Fruit fly (Drosophila melanogaster) whole organism, embryonic: Measurements from ENCODE around the gene CG31178.

Experiments
- ATbp ChIP-seq: fragments of 200-800 bp; sonication (Bioruptor generic); optimal IDR thresholded peaks from 2 replicates; lab custom pipeline; 2017; ENCODE audit warnings: missing biosample characterization, mild to moderate bottlenecking, missing genetic modification characterization, missing genetic modification reagents
- BtbVII ChIP-seq: fragments of 200-800 bp; sonication (Bioruptor generic); optimal IDR thresholded peaks from 3 replicates; lab custom pipeline; 2017; ENCODE audit warnings: missing biosample characterization, mild to moderate bottlenecking, missing genetic modification characterization
- CG10565 ChIP-seq: fragments of 200-800 bp; sonication (Bioruptor generic); optimal IDR thresholded peaks from 3 replicates; lab custom pipeline; 2016; ENCODE audit warnings: missing biosample characterization, mild to moderate bottlenecking, missing genetic modification characterization
- CG10654 ChIP-seq: fragments of 200-800 bp; sonication (Bioruptor generic); optimal IDR thresholded peaks from 2 replicates; lab custom pipeline; 2016; ENCODE audit warnings: missing biosample characterization, missing genetic modification characterization
- CG1233 ChIP-seq: fragments of 200-800 bp; sonication (Bioruptor generic); optimal IDR thresholded peaks from 4 replicates; lab custom pipeline; 2018; ENCODE audit warnings: missing biosample characterization, mild to moderate bottlenecking, missing genetic modification characterization
- CG12391 ChIP-seq: fragments of 200-800 bp; sonication (Bioruptor generic); optimal IDR thresholded peaks from 3 replicates; lab custom pipeline; 2018; ENCODE audit warnings: missing biosample characterization, mild to moderate bottlenecking, missing genetic modification characterization, moderate library complexity
- CG15011 ChIP-seq: fragments of 200-800 bp; sonication (Bioruptor generic); optimal IDR thresholded peaks from 3 replicates; lab custom pipeline; 2018; ENCODE audit warnings: missing biosample characterization, mild to moderate bottlenecking, missing genetic modification characterization
- CG1603 ChIP-seq: fragments of 200-800 bp; sonication (Bioruptor generic); optimal IDR thresholded peaks from 2 replicates; lab custom pipeline; 2019; ENCODE audit warnings: missing biosample characterization, mild to moderate bottlenecking, missing genetic modification characterization, moderate library complexity
- CG17186 ChIP-seq: fragments of 200-800 bp; sonication (Bioruptor generic); optimal IDR thresholded peaks from 3 replicates; lab custom pipeline; 2017; ENCODE audit warnings: missing biosample characterization, missing genetic modification reagents, missing genetic modification characterization
- CG1792 ChIP-seq: fragments of 200-800 bp; sonication (Bioruptor generic); optimal IDR thresholded peaks from 2 replicates; lab custom pipeline; 2016; ENCODE audit warnings: missing biosample characterization, missing genetic modification characterization
- CG18011 ChIP-seq: fragments of 200-800 bp; sonication (Bioruptor generic); optimal IDR thresholded peaks from 2 replicates; lab custom pipeline; 2017; ENCODE audit warnings: missing biosample characterization, missing genetic modification characterization, mild to moderate bottlenecking, moderate library complexity, missing genotype
- CG18764 ChIP-seq: fragments of 200-800 bp; sonication (Bioruptor generic); optimal IDR thresholded peaks from 3 replicates; lab custom pipeline; 2016; ENCODE audit warnings: missing biosample characterization, missing genetic modification characterization
- CG2202 ChIP-seq: fragments of 200-800 bp; sonication (Bioruptor generic); optimal IDR thresholded peaks from 2 replicates; lab custom pipeline; 2018; ENCODE audit warnings: missing biosample characterization, mild to moderate bottlenecking, missing genetic modification characterization
- CG2678 ChIP-seq: fragments of 200-800 bp; sonication (Bioruptor generic); optimal IDR thresholded peaks from 3 replicates; lab custom pipeline; 2019; ENCODE audit warnings: missing biosample characterization, mild to moderate bottlenecking, missing genetic modification characterization, moderate library complexity
- CG2889 ChIP-seq: fragments of 200-800 bp; sonication (Bioruptor generic); IDR thresholded peaks from 3 replicates; pipeline ENCODE4 v1.3.6; 2022; ENCODE audit warnings: missing biosample characterization, missing genetic modification characterization
- CG4360 ChIP-seq: fragments of 200-800 bp; sonication (Bioruptor generic); IDR thresholded peaks from 2 replicates; pipeline ENCODE4 v1.3.6; 2022; ENCODE audit warnings: missing biosample characterization, missing genetic modification characterization
- CG4617 ChIP-seq: fragments of 200-800 bp; sonication (Bioruptor generic); optimal IDR thresholded peaks from 3 replicates; lab custom pipeline; 2016; ENCODE audit warnings: missing biosample characterization, missing genetic modification characterization, borderline replicate concordance
- CHES-1-like ChIP-seq: fragments of 200-800 bp; sonication (Bioruptor generic); optimal IDR thresholded peaks from 2 replicates; lab custom pipeline; 2016; ENCODE audit warnings: missing biosample characterization, missing genetic modification characterization
- Dll ChIP-seq: fragments of 200-800 bp; sonication (Bioruptor generic); IDR thresholded peaks from 4 replicates; pipeline ENCODE4 v1.3.6; 2022; ENCODE audit warnings: missing biosample characterization, missing genetic modification characterization; ENCODE audit not compliant: partially characterized antibody
- Dref ChIP-seq: fragments of 200-800 bp; sonication (Bioruptor generic); IDR thresholded peaks from 2 replicates; pipeline ENCODE4 v1.3.6; 2022; ENCODE audit warnings: missing biosample characterization, missing genetic modification characterization
- HLHmδ ChIP-seq: fragments of 200-800 bp; sonication (Bioruptor generic); optimal IDR thresholded peaks from 2 replicates; lab custom pipeline; 2018; ENCODE audit warnings: missing biosample characterization, mild to moderate bottlenecking, missing genetic modification characterization, moderate library complexity
- HmgZ ChIP-seq: fragments of 200-800 bp; sonication (Bioruptor generic); optimal IDR thresholded peaks from 2 replicates; lab custom pipeline; 2018; ENCODE audit warnings: missing biosample characterization, mild to moderate bottlenecking, missing genetic modification characterization
- Opbp ChIP-seq: fragments of 200-800 bp; sonication (Bioruptor generic); IDR thresholded peaks from 3 replicates; pipeline ENCODE4 v1.3.6; 2022; ENCODE audit warnings: missing biosample characterization, missing genetic modification characterization; ENCODE audit not compliant: partially characterized antibody
- Pdp1 ChIP-seq, 2 experiments: fragments of 200-800 bp; sonication (Bioruptor generic); optimal IDR thresholded peaks; 3 replicates each; lab custom pipeline; 2016; ENCODE audit warnings: missing biosample characterization in 2 of 2, missing genetic modification characterization in 2 of 2, mild to moderate bottlenecking in 1 of 2, moderate library complexity in 1 of 2
- Six4 ChIP-seq: fragments of 200-800 bp; sonication (Bioruptor generic); optimal IDR thresholded peaks from 2 replicates; lab custom pipeline; 2016; ENCODE audit warnings: missing biosample characterization, missing genetic modification characterization
- Sox102F ChIP-seq: fragments of 200-800 bp; sonication (Bioruptor generic); optimal IDR thresholded peaks from 2 replicates; lab custom pipeline; 2018; ENCODE audit warnings: missing biosample characterization, mild to moderate bottlenecking, missing genetic modification characterization, moderate library complexity
- Trl ChIP-seq, 3 experiments: fragments of >200 bp in 2 of 3; fragments of 200-800 bp in 1 of 3; sonication (Bioruptor generic) in 1 of 3; optimal IDR thresholded peaks; 2 replicates in 1 of 3; 3 replicates in 2 of 3; lab custom pipeline; 2016 to 2017; ENCODE audit warnings: missing biosample characterization in 1 of 3, missing genetic modification characterization in 1 of 3
- Xrp1 ChIP-seq: fragments of 200-800 bp; sonication (Bioruptor generic); IDR thresholded peaks from 2 replicates; pipeline ENCODE4 v1.3.6; 2022; ENCODE audit warnings: missing biosample characterization, missing genetic modification characterization
- dmrt11E ChIP-seq: fragments of 200-800 bp; sonication (Bioruptor generic); optimal IDR thresholded peaks from 3 replicates; lab custom pipeline; 2018; ENCODE audit warnings: missing biosample characterization, mild to moderate bottlenecking, missing genetic modification characterization, moderate library complexity
- ewg ChIP-seq: fragments of 200-800 bp; sonication (Bioruptor generic); optimal IDR thresholded peaks from 3 replicates; lab custom pipeline; 2017; ENCODE audit warnings: mild to moderate bottlenecking, missing biosample characterization, missing genetic modification reagents, missing genetic modification characterization
- grn ChIP-seq: fragments of 200-800 bp; sonication (Bioruptor generic); optimal IDR thresholded peaks from 3 replicates; lab custom pipeline; 2017; ENCODE audit warnings: missing biosample characterization, missing genetic modification characterization
- gro ChIP-seq: fragments of 200-800 bp; sonication (Bioruptor generic); optimal IDR thresholded peaks from 2 replicates; lab custom pipeline; 2016; ENCODE audit warnings: missing biosample characterization, missing genetic modification characterization
- gsb-n ChIP-seq: fragments of 200-800 bp; sonication (Bioruptor generic); optimal IDR thresholded peaks from 3 replicates; lab custom pipeline; 2018; ENCODE audit warnings: missing biosample characterization, mild to moderate bottlenecking, missing genetic modification characterization
- hkb ChIP-seq, 2 experiments: fragments of 200-800 bp in 1 of 2; fragments of >200 bp in 1 of 2; sonication (Bioruptor generic) in 1 of 2; IDR thresholded peaks in 1 of 2; optimal IDR thresholded peaks in 1 of 2; 2 replicates each; pipeline versions ENCODE4 v1.3.6 to Lab custom; 2017 to 2022; ENCODE audit warnings: missing biosample characterization in 1 of 2, missing genetic modification characterization in 1 of 2
- jing ChIP-seq: fragments of 200-800 bp; sonication (Bioruptor generic); optimal IDR thresholded peaks from 2 replicates; lab custom pipeline; 2018; ENCODE audit warnings: missing biosample characterization, mild to moderate bottlenecking, missing genetic modification characterization
- ken ChIP-seq: fragments of 200-800 bp; sonication (Bioruptor generic); IDR thresholded peaks from 3 replicates; pipeline ENCODE4 v1.3.6; 2022; ENCODE audit warnings: missing biosample characterization, missing genetic modification characterization
- lbe ChIP-seq: fragments of 200-800 bp; sonication (Bioruptor generic); optimal IDR thresholded peaks from 2 replicates; lab custom pipeline; 2016; ENCODE audit warnings: missing biosample characterization, mild to moderate bottlenecking, missing genetic modification characterization
- lov ChIP-seq, 2 experiments: fragments of 200-800 bp in 1 of 2; fragments of >200 bp in 1 of 2; sonication (Bioruptor generic) in 1 of 2; IDR thresholded peaks in 1 of 2; optimal IDR thresholded peaks in 1 of 2; 2 replicates in 1 of 2; 3 replicates in 1 of 2; pipeline versions ENCODE4 v1.3.6 to Lab custom; 2017 to 2022; ENCODE audit warnings: missing biosample characterization in 1 of 2, missing genetic modification characterization in 1 of 2
- maf-S ChIP-seq: fragments of 200-800 bp; sonication (Bioruptor generic); optimal IDR thresholded peaks from 2 replicates; lab custom pipeline; 2016; ENCODE audit warnings: missing biosample characterization, missing genetic modification characterization
- nerfin-1 ChIP-seq: fragments of 200-800 bp; sonication (Bioruptor generic); optimal IDR thresholded peaks from 3 replicates; lab custom pipeline; 2019; ENCODE audit warnings: missing biosample characterization, mild to moderate bottlenecking, missing genetic modification characterization, moderate library complexity
- nom ChIP-seq: fragments of 200-800 bp; sonication (Bioruptor generic); optimal IDR thresholded peaks from 2 replicates; lab custom pipeline; 2017; ENCODE audit warnings: missing biosample characterization, missing genetic modification characterization, mild to moderate bottlenecking, moderate library complexity, missing genetic modification reagents
- oc ChIP-seq: fragments of 200-800 bp; sonication (Bioruptor generic); optimal IDR thresholded peaks from 2 replicates; lab custom pipeline; 2018; ENCODE audit warnings: missing biosample characterization, mild to moderate bottlenecking, missing genetic modification characterization, moderate library complexity
- pnt ChIP-seq: fragments of 200-800 bp; sonication (Bioruptor generic); optimal IDR thresholded peaks from 3 replicates; lab custom pipeline; 2016; ENCODE audit warnings: missing biosample characterization, missing genetic modification characterization
- pzg ChIP-seq: fragments of 200-800 bp; sonication (Bioruptor generic); optimal IDR thresholded peaks from 3 replicates; lab custom pipeline; 2018; ENCODE audit warnings: missing biosample characterization, mild to moderate bottlenecking, missing genetic modification characterization, moderate library complexity
- tgo ChIP-seq: fragments of 200-800 bp; sonication (Bioruptor generic); IDR thresholded peaks from 3 replicates; pipeline ENCODE4 v1.3.6; 2022; ENCODE audit warnings: missing biosample characterization, missing genetic modification characterization
- twi ChIP-seq: fragments of 200-800 bp; optimal IDR thresholded peaks from 2 replicates; lab custom pipeline; 2019; ENCODE audit warnings: missing biosample characterization, mild to moderate bottlenecking, missing genetic modification characterization, moderate library complexity
- vnd ChIP-seq: fragments of 200-800 bp; sonication (Bioruptor generic); IDR thresholded peaks from 3 replicates; pipeline ENCODE4 v1.3.6; 2022; ENCODE audit warnings: missing biosample characterization, missing genetic modification characterization; ENCODE audit not compliant: partially characterized antibody

CG31178 gene

dm6 chr3R:21828785-21829486 is 44.6 kb upstream of the CG31178 start (continued):
- TF ChIP-seq CG10565 (GFP tag; lab: Kevin White, UChicago) (no peak), Sox102F (GFP tag; lab: Kevin White, UChicago) (peak; percentile 75), pnt (GFP tag; lab: Kevin White, UChicago) (no peak), ken (GFP tag; lab: Robert Waterston, UW) (peak; percentile 41; the same call in 1 of the 3 replicates), maf-S (GFP tag; lab: Kevin White, UChicago) (no peak), CG1233 (GFP tag; lab: Kevin White, UChicago) (peak; percentile 26), Six4 (GFP tag; lab: Kevin White, UChicago) (peak; percentile 66), Opbp (GFP tag; lab: Robert Waterston, UW) (peak; percentile 14; the same call in 1 of the 3 replicates), HmgZ (tag; lab: Kevin White, UChicago) (peak; percentile 32), CG1603 (tag; lab: Kevin White, UChicago) (peak; percentile 56), lov (optimal IDR thresholded peaks at IDR 0.05; lab: Kevin White, UChicago) (no peak), lov (GFP tag; IDR thresholded peaks at IDR 0.05; lab: Robert Waterston, UW) (0 out of 3 replicates have a peak, but pooled peaks have one; percentile 37), CG2678 (tag; lab: Kevin White, UChicago) (peak; percentile 76), CG4617 (peak; percentile 19), CG12391 (tag; lab: Kevin White, UChicago) (peak; percentile 91), dmrt11E (tag; lab: Kevin White, UChicago) (peak; percentile 97), pzg (GFP tag; lab: Kevin White, UChicago) (no peak), CG2889 (GFP tag; lab: Robert Waterston, UW) (no peak), CG17186 (GFP tag; lab: Kevin White, UChicago) (no peak), Dref (GFP tag; lab: Robert Waterston, UW) (no peak), nerfin-1 (peak; percentile 66), CHES-1-like (GFP tag; lab: Kevin White, UChicago) (no peak), BtbVII (no peak), nom (GFP tag; lab: Kevin White, UChicago) (no peak), Xrp1 (GFP tag; lab: Robert Waterston, UW) (peak; percentile 92), CG15011 (GFP tag; lab: Kevin White, UChicago) (no peak), CG10654 (GFP tag; lab: Kevin White, UChicago) (peak; percentile 41), twi (tag; lab: Kevin White, UChicago) (peak; percentile 86), HLHmδ (GFP tag; lab: Kevin White, UChicago) (no peak), CG1792 (GFP tag; lab: Kevin White, UChicago) (no peak), vnd (GFP tag; lab: Robert Waterston, UW) (no peak), CG2202 (peak; percentile 92)

- TF ChIP-seq CG18011 (GFP tag; lab: Kevin White, UChicago) (no peak), tgo (GFP tag; lab: Robert Waterston, UW) (0 out of 3 replicates have a peak, but pooled peaks have one; percentile 1), Dll (0 out of 4 replicates have a peak, but pooled peaks have one; percentile 33), grn (GFP tag; lab: Kevin White, UChicago) (peak; percentile 73), ATbp (no peak), ewg (GFP tag; lab: Kevin White, UChicago) (peak; percentile 12), oc (tag; lab: Kevin White, UChicago) (peak; percentile 5), CG18764 (GFP tag; lab: Kevin White, UChicago) (no peak), Pdp1 (GFP tag; optimal IDR thresholded peaks at IDR 0.05; lab: Kevin White, UChicago) (peak in 1 of 2 experiments; percentile 81), jing (GFP tag; lab: Kevin White, UChicago) (no peak), gsb-n (tag; lab: Kevin White, UChicago) (no peak), Trl (optimal IDR thresholded peaks at IDR 0.05; lab: Kevin White, UChicago) (peak; percentile 60 to 78), Trl (GFP tag; optimal IDR thresholded peaks at IDR 0.05; lab: Kevin White, UChicago) (no peak), lbe (GFP tag; lab: Kevin White, UChicago) (peak; percentile 51), CG4360 (peak; percentile 98), gro (no peak), hkb (optimal IDR thresholded peaks at IDR 0.05; lab: Kevin White, UChicago) (no peak), hkb (GFP tag; IDR thresholded peaks at IDR 0.05; lab: Robert Waterston, UW) (no peak)
These were observed 44.0 kb upstream of the CG31178 start for dm6 chr3R:21829487-21829957.
